Fruit fly (Drosophila melanogaster) whole organism, adult: ENCODE data around the gene BoYb.

Experiments
- CG12768 ChIP-seq: fragments of 200-800 bp; sonication (Bioruptor generic); optimal IDR thresholded peaks from 2 replicates; lab custom pipeline; 2017; ENCODE audit warnings: missing biosample characterization, missing genetic modification characterization, mild to moderate bottlenecking, moderate library complexity, missing genetic modification reagents
- CG14711 ChIP-seq: fragments of 200-800 bp; sonication (Bioruptor generic); optimal IDR thresholded peaks from 2 replicates; lab custom pipeline; 2018; ENCODE audit warnings: missing biosample characterization, mild to moderate bottlenecking, missing genetic modification characterization, moderate library complexity
- CG1620 ChIP-seq: fragments of 200-800 bp; sonication (Bioruptor generic); optimal IDR thresholded peaks from 2 replicates; lab custom pipeline; 2016; ENCODE audit warnings: missing biosample characterization, missing genetic modification characterization
- CG33017 ChIP-seq: fragments of 200-800 bp; sonication (Bioruptor generic); optimal IDR thresholded peaks from 2 replicates; lab custom pipeline; 2018; ENCODE audit warnings: missing biosample characterization, mild to moderate bottlenecking, missing genetic modification characterization, moderate library complexity
- CG7045 ChIP-seq: fragments of 200-800 bp; sonication (Bioruptor generic); optimal IDR thresholded peaks from 2 replicates; lab custom pipeline; 2017; ENCODE audit warnings: missing biosample characterization, mild to moderate bottlenecking, missing genetic modification characterization
- CG7101 ChIP-seq: fragments of 200-800 bp; sonication (Bioruptor generic); optimal IDR thresholded peaks from 2 replicates; lab custom pipeline; 2018; ENCODE audit warnings: missing biosample characterization, mild to moderate bottlenecking, missing genetic modification characterization, moderate library complexity
- Hr96 ChIP-seq: fragments of 200-800 bp; sonication (Bioruptor generic); optimal IDR thresholded peaks from 2 replicates; lab custom pipeline; 2016; ENCODE audit warnings: missing biosample characterization, missing genetic modification characterization
- cic ChIP-seq: fragments of 200-800 bp; sonication (Bioruptor generic); optimal IDR thresholded peaks from 2 replicates; lab custom pipeline; 2017; ENCODE audit warnings: missing biosample characterization, mild to moderate bottlenecking, missing genetic modification characterization, moderate library complexity
- cnc ChIP-seq, 2 experiments: fragments of >200 bp; optimal IDR thresholded peaks; 2 replicates each; lab custom pipeline; 2017
- kay ChIP-seq: fragments of 200-800 bp; sonication (Bioruptor generic); peaks from one replicate; lab custom pipeline; 2016; ENCODE audit warnings: missing biosample characterization, missing genetic modification characterization, borderline replicate concordance
- ovo ChIP-seq: fragments of 200-800 bp; sonication (Bioruptor generic); optimal IDR thresholded peaks from 2 replicates; lab custom pipeline; 2016; ENCODE audit warnings: missing biosample characterization, missing genetic modification characterization
- pad ChIP-seq: fragments of 200-800 bp; sonication (Bioruptor generic); optimal IDR thresholded peaks from 3 replicates; lab custom pipeline; 2017; ENCODE audit warnings: missing biosample characterization, missing genetic modification characterization, mild to moderate bottlenecking, moderate library complexity, missing genetic modification reagents
- tj ChIP-seq: fragments of 200-800 bp; sonication (Bioruptor generic); optimal IDR thresholded peaks from 3 replicates; lab custom pipeline; 2017; ENCODE audit warnings: missing biosample characterization, mild to moderate bottlenecking, missing genetic modification characterization, moderate library complexity
- toe ChIP-seq: fragments of 200-800 bp; sonication (Bioruptor generic); optimal IDR thresholded peaks from 2 replicates; lab custom pipeline; 2016; ENCODE audit warnings: missing biosample characterization, missing genetic modification characterization

The BoYb gene

DNA sequence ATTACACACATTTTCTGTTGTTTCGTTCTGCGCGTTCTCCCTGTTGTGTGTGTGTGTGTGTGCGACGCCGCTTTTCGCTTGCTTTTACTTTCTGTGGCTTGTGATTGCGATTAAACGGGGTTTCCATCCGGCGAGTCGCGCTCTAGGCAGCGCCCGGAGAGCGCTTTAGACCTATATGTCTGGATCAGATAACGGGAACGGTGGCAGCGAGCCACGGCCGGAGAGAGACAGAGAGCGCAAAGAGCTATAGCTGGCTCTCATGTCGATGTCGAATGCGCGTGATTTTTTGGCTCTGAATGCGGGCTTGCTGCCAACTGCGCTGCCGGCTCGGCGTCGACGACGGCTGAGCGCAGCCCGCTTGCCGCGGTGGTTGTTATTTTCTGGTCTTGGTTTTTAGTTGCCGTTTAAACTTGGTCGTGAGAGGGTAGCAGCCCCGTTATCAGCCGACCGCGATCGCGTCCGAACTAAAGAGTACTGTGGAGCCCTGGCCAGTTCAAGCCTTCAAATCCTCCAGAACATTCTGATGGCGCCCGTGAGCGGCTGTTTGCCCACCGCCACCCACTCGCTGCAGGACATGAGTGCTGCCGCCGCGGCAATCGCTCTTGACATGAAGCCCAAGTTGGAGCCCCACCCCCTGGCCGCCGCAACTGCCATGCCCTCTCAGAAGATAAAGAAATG, 43.7 kb downstream of the BoYb start, which contains the start of gene Mes2:
Gene Mes2, plus strand, starts transcription at position 394 of the 678 bp plus-strand sequence.
- TF ChIP-seq tj (GFP tag; lab: Kevin White, UChicago) = peak; percentile 82
- no peak for TF ChIP-seq toe (GFP tag; lab: Kevin White, UChicago)
- peak; percentile 72 for TF ChIP-seq ovo
- peak; percentile 92 for TF ChIP-seq CG12768
- no peak for TF ChIP-seq cnc (optimal IDR thresholded peaks at IDR 0.05; lab: Kevin White, UChicago)
- TF ChIP-seq CG7101 (tag; lab: Kevin White, UChicago) = no peak
- no peak for TF ChIP-seq CG33017
- TF ChIP-seq pad = peak; percentile 29
- TF ChIP-seq cic (GFP tag; lab: Kevin White, UChicago) = no peak
- no peak for TF ChIP-seq CG1620 (GFP tag; lab: Kevin White, UChicago)
- peak; percentile 34 for TF ChIP-seq kay (GFP tag; lab: Kevin White, UChicago)

DNA sequence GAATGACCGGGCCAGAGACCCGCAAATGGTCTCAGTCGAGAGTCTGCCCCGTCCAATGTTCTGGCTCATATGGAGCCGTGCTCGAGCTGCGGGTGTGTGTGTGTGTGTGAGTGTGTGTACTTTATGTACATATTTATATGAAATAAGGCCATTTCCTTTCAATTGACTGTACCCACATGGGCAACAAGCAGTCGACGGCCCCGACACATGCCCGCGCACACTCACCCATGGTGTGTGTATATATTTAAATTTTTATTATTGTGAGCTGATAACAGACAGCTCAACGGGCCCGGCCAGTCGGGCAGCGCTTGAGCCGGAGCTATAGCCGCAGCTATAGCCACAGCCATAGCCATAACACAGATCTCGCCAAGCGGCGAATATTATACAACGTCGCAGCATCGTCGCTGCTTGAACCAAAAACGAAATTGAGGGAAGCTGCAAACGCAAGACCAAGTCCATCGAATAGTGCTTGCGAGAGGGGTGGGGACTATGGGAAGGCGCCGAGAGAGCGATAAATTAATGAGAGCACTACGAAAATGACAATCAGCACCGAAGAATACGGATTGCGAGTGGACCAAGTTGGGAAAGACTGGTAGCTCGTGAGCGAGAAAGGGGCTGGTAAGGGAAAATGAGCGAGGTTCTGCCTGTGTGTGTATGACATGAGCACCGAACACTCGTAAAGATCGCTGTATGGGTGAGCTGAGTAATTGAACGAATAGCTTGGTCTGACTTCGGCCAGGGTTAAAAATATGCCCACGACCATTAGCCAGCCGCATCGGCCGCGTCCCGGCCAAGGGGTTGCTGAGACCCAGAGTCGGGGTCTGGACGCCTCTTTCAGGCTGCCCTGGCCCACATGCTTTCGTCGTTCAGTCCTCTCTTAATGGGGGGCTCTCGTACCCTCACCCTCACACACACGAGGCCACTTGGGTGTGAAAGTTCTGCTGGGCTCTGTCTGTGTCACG, 46.6 kb downstream of the BoYb start:
- TF ChIP-seq CG14711 (tag; lab: Kevin White, UChicago) (no peak), CG12768 (peak; percentile 87)

DNA sequence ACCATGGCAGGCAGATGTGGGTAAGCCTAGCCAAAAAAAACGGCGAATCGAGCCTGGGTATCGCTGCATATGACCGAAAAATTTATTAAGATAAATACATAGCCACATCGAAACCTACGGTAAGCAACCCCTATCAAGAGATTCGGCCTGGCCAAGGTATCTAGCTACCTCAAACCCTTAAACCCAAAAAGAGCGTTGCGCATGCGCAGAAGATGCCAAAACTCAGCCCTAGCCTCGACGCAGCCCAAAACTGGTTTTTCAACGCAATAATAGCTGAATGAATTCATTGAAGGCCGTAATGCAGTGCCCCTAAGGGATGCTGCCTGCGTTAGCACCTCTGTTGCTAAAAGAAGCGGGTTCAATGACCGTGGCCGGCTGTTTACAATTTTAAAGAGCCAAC, 51.0 kb downstream of the BoYb start:
- TF ChIP-seq Hr96 (GFP tag; lab: Kevin White, UChicago) = no peak
- TF ChIP-seq CG7045 = no peak
- no peak for TF ChIP-seq ovo
- no peak for TF ChIP-seq cnc (optimal IDR thresholded peaks at IDR 0.05; lab: Kevin White, UChicago)
